Worm (Caenorhabditis elegans) whole organism, L4/young adult: ENCODE results near the gene tsp-5.

Source experiments
- W03F9.2 ChIP-seq: fragments of 150-350 bp; optimal IDR thresholded peaks from 2 replicates; lab custom pipeline; 2014; ENCODE audit warnings: missing biosample characterization, missing genetic modification characterization
- dao-5 ChIP-seq: sonication (generic microtip); optimal IDR thresholded peaks from 2 replicates; lab custom pipeline; 2016; ENCODE audit warnings: missing genotype, missing genetic modification characterization, moderate library complexity, missing compliant biosample characterization
- him-1 ChIP-seq: sonication (generic microtip); optimal IDR thresholded peaks from 2 replicates; lab custom pipeline; 2016; ENCODE audit warnings: missing genotype, missing genetic modification reagents, missing genetic modification characterization, missing compliant biosample characterization

DNA sequence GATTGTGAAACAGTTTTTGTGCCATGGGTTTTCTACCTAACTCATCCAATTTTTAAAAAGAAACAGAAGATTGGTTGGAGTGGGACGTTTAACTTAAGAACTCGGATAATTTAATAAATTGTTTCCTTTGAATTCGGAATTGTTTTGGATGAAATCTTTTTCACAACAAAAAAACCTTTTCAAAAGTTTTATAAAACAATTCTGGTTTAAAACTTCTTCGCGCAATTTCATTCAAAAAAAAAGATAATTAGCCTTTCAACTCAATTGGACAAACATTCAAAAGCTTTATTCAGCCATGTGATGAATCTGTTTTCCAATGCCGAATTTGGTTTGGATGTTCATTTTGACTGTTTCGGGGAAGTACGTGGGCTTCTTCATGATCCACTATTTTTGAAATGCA lies 4.4 kb downstream of the tsp-5 start, which contains the start of gene Y45F10B.12:
- TF ChIP-seq dao-5 (tag; lab: Kevin White, UChicago) (no peak), him-1 (no peak), W03F9.2 (tag; lab: Kevin White, UChicago) (no peak)
